Worm (Caenorhabditis elegans): ENCODE data around the gene Y32H12A.8.

ce11 chrIII:5371226-5371926, 34.5 kb downstream of the Y32H12A.8 start, which contains the start of gene szy-2:
- TF ChIP-seq him-1 (tag; optimal IDR thresholded peaks at IDR 0.05) (no peak), dao-5 (tag; optimal IDR thresholded peaks at IDR 0.05) (no peak)
